Worm (Caenorhabditis elegans) whole organism, L3 larva: ENCODE measurements around the gene C02E7.10.

Experiments used
- R02D3.7 ChIP-seq: fragments of 150-350 bp; optimal IDR thresholded peaks from 2 replicates; lab custom pipeline; 2014; ENCODE audit warnings: missing biosample characterization, missing genetic modification characterization
- ZK546.5 ChIP-seq: sonication (generic microtip); optimal IDR thresholded peaks from 2 replicates; lab custom pipeline; 2017; ENCODE audit warnings: missing biosample characterization, missing genetic modification characterization
- ceh-16 ChIP-seq: sonication (generic microtip); optimal IDR thresholded peaks from 2 replicates; lab custom pipeline; 2017; ENCODE audit warnings: missing biosample characterization, missing genetic modification characterization
- lin-15B ChIP-seq: fragments of 150-350 bp; optimal IDR thresholded peaks from 2 replicates; lab custom pipeline; 2014; ENCODE audit warnings: missing biosample characterization, missing genetic modification characterization
- mml-1 ChIP-seq: fragments of 150-350 bp; sonication (generic microtip); optimal IDR thresholded peaks from 3 replicates; lab custom pipeline; 2014; ENCODE audit warnings: missing biosample characterization, missing genetic modification characterization
- nhr-11 ChIP-seq: fragments of 150-350 bp; optimal IDR thresholded peaks from 2 replicates; lab custom pipeline; 2014; ENCODE audit warnings: missing biosample characterization, missing genetic modification characterization
- nhr-23 ChIP-seq: fragments of 150-350 bp; optimal IDR thresholded peaks from 2 replicates; lab custom pipeline; 2014; ENCODE audit warnings: missing biosample characterization, missing genetic modification reagents, missing genetic modification characterization
- nhr-237 ChIP-seq: fragments of 150-350 bp; optimal IDR thresholded peaks from 2 replicates; lab custom pipeline; 2014; ENCODE audit warnings: missing biosample characterization, missing genetic modification characterization
- pha-4 ChIP-seq: fragments of 150-350 bp; optimal IDR thresholded peaks from 2 replicates; lab custom pipeline; 2014; ENCODE audit warnings: missing biosample characterization, missing genetic modification reagents, missing genetic modification characterization
- unc-39 ChIP-seq: sonication (generic microtip); optimal IDR thresholded peaks from 4 replicates; lab custom pipeline; 2017; ENCODE audit warnings: missing biosample characterization, missing genetic modification characterization
- unc-62 ChIP-seq: fragments of 150-350 bp; sonication (generic microtip); optimal IDR thresholded peaks from 4 replicates; lab custom pipeline; 2014; ENCODE audit warnings: missing biosample characterization, missing genetic modification reagents, missing genetic modification characterization
- zag-1 ChIP-seq: fragments of 150-350 bp; optimal IDR thresholded peaks from 2 replicates; lab custom pipeline; 2014; ENCODE audit warnings: missing biosample characterization, missing genetic modification characterization
- ztf-4 ChIP-seq: fragments of 150-350 bp; optimal IDR thresholded peaks from 2 replicates; lab custom pipeline; 2014; ENCODE audit warnings: missing biosample characterization, missing genetic modification characterization

DNA sequence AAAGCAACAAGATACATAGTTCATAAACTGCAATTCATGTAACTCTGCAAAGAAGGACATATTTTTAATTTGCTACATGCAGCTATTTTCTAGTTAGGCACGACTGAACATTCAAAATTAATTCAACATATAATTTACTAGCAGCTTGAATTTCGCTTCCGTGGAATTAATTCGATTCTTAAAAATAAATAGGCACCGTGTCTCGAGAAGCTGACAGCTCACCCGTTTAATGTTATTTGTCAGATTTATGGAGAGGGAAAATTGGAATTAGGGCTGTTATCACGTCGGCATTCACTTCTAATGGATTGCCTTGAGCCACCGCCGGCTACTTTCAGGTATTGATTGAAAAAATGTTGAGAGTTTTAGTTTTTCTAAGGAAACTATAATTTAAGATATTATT is 6.5 kb downstream of the C02E7.10 start, which contains the start of gene srh-21:
- TF ChIP-seq nhr-237: no peak
- TF ChIP-seq nhr-23 (tag; lab: Kevin White, UChicago): no peak
- no peak for TF ChIP-seq mml-1 (tag; lab: Kevin White, UChicago)
- TF ChIP-seq R02D3.7 (tag; lab: Kevin White, UChicago): no peak
- no peak for TF ChIP-seq unc-39
- TF ChIP-seq pha-4 (tag; lab: Kevin White, UChicago): no peak
- no peak for TF ChIP-seq ztf-4 (tag; lab: Kevin White, UChicago)
- TF ChIP-seq ZK546.5 (tag; lab: Kevin White, UChicago): no peak
- no peak for TF ChIP-seq nhr-11 (tag; lab: Kevin White, UChicago)
- TF ChIP-seq unc-62 (GFP tag; lab: Kevin White, UChicago): no peak
- no peak for TF ChIP-seq ceh-16 (tag; lab: Kevin White, UChicago)
- no peak for TF ChIP-seq zag-1
- no peak for TF ChIP-seq lin-15B (tag; lab: Kevin White, UChicago)
